Worm (Caenorhabditis elegans) whole organism, L4 larva: ENCODE results near the gene Y61A9LA.4.

ENCODE experiments used
- D1046.2 ChIP-seq: fragments of 200-800 bp; sonication (Bioruptor generic); IDR thresholded peaks from 2 replicates; pipeline ENCODE4 v1.3.6; 2022; ENCODE audit warnings: missing genetic modification characterization, missing compliant biosample characterization
- F49E8.2 ChIP-seq: sonication (generic microtip); optimal IDR thresholded peaks from 2 replicates; lab custom pipeline; 2016; ENCODE audit warnings: missing compliant biosample characterization, mild to moderate bottlenecking, missing genetic modification characterization, borderline replicate concordance
- T26A8.4 ChIP-seq: fragments of 200-800 bp; sonication (Bioruptor generic); IDR thresholded peaks from 2 replicates; pipeline ENCODE4 v1.3.6; 2022; ENCODE audit warnings: missing genetic modification characterization, missing compliant biosample characterization
- ZK546.5 ChIP-seq, 2 experiments: sonication (generic microtip); optimal IDR thresholded peaks; 2 replicates each; lab custom pipeline; 2017; ENCODE audit warnings: missing biosample characterization in 2 of 2, missing genetic modification characterization in 2 of 2
- aha-1 ChIP-seq: fragments of 150-350 bp; peaks from one replicate; lab custom pipeline; 2014; ENCODE audit warnings: missing biosample characterization, missing genetic modification characterization
- arid-1 ChIP-seq: fragments of 200-800 bp; sonication (Bioruptor generic); conservative IDR thresholded peaks from 2 replicates; pipeline ENCODE4 v1.3.6; 2022; ENCODE audit warnings: missing genetic modification reagents, missing genetic modification characterization, missing compliant biosample characterization
- attf-4 ChIP-seq: sonication (generic microtip); optimal IDR thresholded peaks from 3 replicates; lab custom pipeline; 2017; ENCODE audit warnings: missing biosample characterization, missing genetic modification characterization
- ceh-20 ChIP-seq: fragments of 200-800 bp; sonication (Bioruptor generic); IDR thresholded peaks from 2 replicates; pipeline ENCODE4 v1.3.6; 2022; ENCODE audit warnings: missing genetic modification reagents, missing genetic modification characterization, missing compliant biosample characterization
- ceh-28 ChIP-seq: fragments of 150-350 bp; optimal IDR thresholded peaks from 2 replicates; lab custom pipeline; 2014; ENCODE audit warnings: missing biosample characterization, missing genetic modification reagents, missing genetic modification characterization
- ceh-44 ChIP-seq: fragments of 200-800 bp; sonication (Bioruptor generic); IDR thresholded peaks from 2 replicates; pipeline ENCODE4 v1.3.6; 2022; ENCODE audit warnings: missing genetic modification reagents, missing genetic modification characterization, missing compliant biosample characterization
- ceh-82 ChIP-seq: sonication (generic microtip); optimal IDR thresholded peaks from 2 replicates; lab custom pipeline; 2017; ENCODE audit warnings: missing biosample characterization, missing genetic modification characterization
- ces-1 ChIP-seq: fragments of 150-350 bp; sonication (generic microtip); optimal IDR thresholded peaks from 4 replicates; lab custom pipeline; 2014; ENCODE audit warnings: missing biosample characterization, missing genetic modification reagents, missing genetic modification characterization
- cey-2 ChIP-seq: sonication (generic microtip); optimal IDR thresholded peaks from 3 replicates; lab custom pipeline; 2017; ENCODE audit warnings: missing genetic modification characterization, mild to moderate bottlenecking, missing compliant biosample characterization, antibody characterized with exemption, borderline replicate concordance; ENCODE audit not compliant: insufficient read depth
- dmd-8 ChIP-seq: fragments of 200-800 bp; sonication (Bioruptor generic); IDR thresholded peaks from 2 replicates; pipeline ENCODE4 v1.3.6; 2022; ENCODE audit warnings: missing genetic modification characterization, missing compliant biosample characterization
- fkh-10 ChIP-seq: fragments of 150-350 bp; optimal IDR thresholded peaks from 2 replicates; lab custom pipeline; 2014; ENCODE audit warnings: missing biosample characterization, missing genetic modification reagents, missing genetic modification characterization
- hlh-30 ChIP-seq: sonication (generic microtip); optimal IDR thresholded peaks from 2 replicates; lab custom pipeline; 2017; ENCODE audit warnings: antibody characterized with exemption, mild to moderate bottlenecking, missing genetic modification characterization, missing compliant biosample characterization; ENCODE audit not compliant: insufficient read depth
- lim-7 ChIP-seq: fragments of 200-800 bp; sonication (Bioruptor generic); IDR thresholded peaks from 2 replicates; pipeline ENCODE4 v1.3.6; 2022; ENCODE audit warnings: missing genetic modification characterization, missing compliant biosample characterization
- lin-1 ChIP-seq: fragments of 200-800 bp; sonication (Bioruptor generic); IDR thresholded peaks from 2 replicates; pipeline ENCODE4 v1.3.6; 2022; ENCODE audit warnings: missing genetic modification reagents, missing genetic modification characterization, missing compliant biosample characterization
- lin-13 ChIP-seq: fragments of 150-350 bp; optimal IDR thresholded peaks from 2 replicates; lab custom pipeline; 2014; ENCODE audit warnings: missing biosample characterization, missing genetic modification reagents, missing genetic modification characterization
- lsy-2 ChIP-seq, 2 experiments: fragments of 150-350 bp in 1 of 2; sonication (generic microtip) in 1 of 2; optimal IDR thresholded peaks; 2 replicates each; lab custom pipeline; 2014 to 2017; ENCODE audit warnings: missing biosample characterization in 2 of 2, missing genetic modification characterization in 2 of 2
- mdl-1 ChIP-seq, 2 experiments: fragments of 150-350 bp in 1 of 2; sonication (generic microtip) in 1 of 2; optimal IDR thresholded peaks; 2 replicates each; lab custom pipeline; 2014 to 2017; ENCODE audit warnings: missing biosample characterization in 2 of 2, missing genetic modification characterization in 2 of 2
- mdt-29 ChIP-seq: fragments of 200-800 bp; sonication (Bioruptor generic); IDR thresholded peaks from 2 replicates; pipeline ENCODE4 v1.3.6; 2022; ENCODE audit warnings: missing genetic modification reagents, missing genetic modification characterization, missing compliant biosample characterization
- mxl-3 ChIP-seq: fragments of 200-800 bp; sonication (Bioruptor generic); optimal IDR thresholded peaks from 2 replicates; lab custom pipeline; 2018; ENCODE audit warnings: mild to moderate bottlenecking, missing genetic modification characterization, missing compliant biosample characterization
- nhr-11 ChIP-seq: fragments of 150-350 bp; optimal IDR thresholded peaks from 2 replicates; lab custom pipeline; 2014; ENCODE audit warnings: missing biosample characterization, missing genetic modification characterization
- nhr-111 ChIP-seq: fragments of 200-800 bp; sonication (Bioruptor generic); optimal IDR thresholded peaks from 2 replicates; lab custom pipeline; 2018; ENCODE audit warnings: mild to moderate bottlenecking, missing genetic modification characterization, missing compliant biosample characterization
- nhr-28 ChIP-seq: fragments of 150-350 bp; optimal IDR thresholded peaks from 2 replicates; lab custom pipeline; 2014; ENCODE audit warnings: missing biosample characterization, missing genetic modification characterization
- nhr-6 ChIP-seq: fragments of 150-350 bp; optimal IDR thresholded peaks from 2 replicates; lab custom pipeline; 2014; ENCODE audit warnings: missing biosample characterization, missing genetic modification characterization
- pha-4 ChIP-seq, 2 experiments: fragments of 150-350 bp in 1 of 2; fragments of 200-800 bp in 1 of 2; sonication (Bioruptor generic) in 1 of 2; IDR thresholded peaks in 1 of 2; optimal IDR thresholded peaks in 1 of 2; 2 replicates each; pipeline versions ENCODE4 v1.3.6 to Lab custom; 2014 to 2022; ENCODE audit warnings: missing genetic modification characterization in 2 of 2, missing genetic modification reagents in 2 of 2, missing biosample characterization in 1 of 2, missing compliant biosample characterization in 1 of 2
- php-3 ChIP-seq: fragments of 200-800 bp; sonication (Bioruptor generic); IDR thresholded peaks from 2 replicates; pipeline ENCODE4 v1.3.6; 2022; ENCODE audit warnings: missing genetic modification reagents, missing genetic modification characterization, missing compliant biosample characterization
- rbr-2 ChIP-seq: sonication (generic microtip); optimal IDR thresholded peaks from 2 replicates; lab custom pipeline; 2016; ENCODE audit warnings: missing genotype, missing genetic modification characterization, missing compliant biosample characterization
- set-16 ChIP-seq: fragments of 200-800 bp; sonication (Bioruptor generic); IDR thresholded peaks from 2 replicates; pipeline ENCODE4 v1.3.6; 2022; ENCODE audit warnings: missing genetic modification reagents, missing genetic modification characterization, missing compliant biosample characterization
- skn-1 ChIP-seq: fragments of 150-350 bp; optimal IDR thresholded peaks from 2 replicates; lab custom pipeline; 2014; ENCODE audit warnings: missing biosample characterization, missing genetic modification characterization
- snpc-4 ChIP-seq: fragments of 150-350 bp; optimal IDR thresholded peaks from 2 replicates; lab custom pipeline; 2014; ENCODE audit warnings: missing biosample characterization, missing genetic modification characterization
- unc-62 ChIP-seq, 3 experiments: fragments of 150-350 bp in 1 of 3; sonication (generic microtip); optimal IDR thresholded peaks in 2 of 3; peaks in 1 of 3; 1 replicate in 1 of 3; 2 replicates in 2 of 3; lab custom pipeline; 2014 to 2017; ENCODE audit warnings: missing biosample characterization in 3 of 3, missing genetic modification characterization in 3 of 3, missing genetic modification reagents in 3 of 3, missing genotype in 1 of 3
- vab-7 ChIP-seq: fragments of 200-800 bp; sonication (Bioruptor generic); IDR thresholded peaks from 2 replicates; pipeline ENCODE4 v1.3.6; 2022; ENCODE audit warnings: missing genetic modification reagents, missing genetic modification characterization, missing compliant biosample characterization
- zfp-2 ChIP-seq: sonication (generic microtip); optimal IDR thresholded peaks from 2 replicates; lab custom pipeline; 2016; ENCODE audit warnings: mild to moderate bottlenecking, missing genetic modification characterization, missing compliant biosample characterization
- ztf-11 ChIP-seq: fragments of 150-350 bp; optimal IDR thresholded peaks from 2 replicates; lab custom pipeline; 2014; ENCODE audit warnings: missing biosample characterization, missing genetic modification characterization

The Y61A9LA.4 gene

ce11 chrV:4524327-4524726 is 36.2 kb upstream of the Y61A9LA.4 start:
- no peak for TF ChIP-seq nhr-6
- peak; percentile 92 for TF ChIP-seq aha-1
- no peak for TF ChIP-seq dmd-8
- peak; percentile 46 for TF ChIP-seq hlh-30 (tag; lab: Kevin White, UChicago)
- TF ChIP-seq ceh-20 (GFP tag; lab: Robert Waterston, UW): no peak
- peak; percentile 33 for TF ChIP-seq nhr-28
- peak; percentile 15 for TF ChIP-seq mxl-3 (GFP tag; lab: Kevin White, UChicago)
- TF ChIP-seq mdl-1 (tag; optimal IDR thresholded peaks at IDR 0.05; lab: Kevin White, UChicago): peak in 1 of 2 experiments; percentile 60
- no peak for TF ChIP-seq mdt-29 (GFP tag; lab: Robert Waterston, UW)
- TF ChIP-seq D1046.2: no peak

ce11 chrV:4525106-4525505 is 35.4 kb upstream of the Y61A9LA.4 start:
- TF ChIP-seq mdl-1 (tag; optimal IDR thresholded peaks at IDR 0.05; lab: Kevin White, UChicago): no peak
- peak in 1 of 2 experiments; percentile 22 for TF ChIP-seq unc-62 (GFP tag; optimal IDR thresholded peaks at IDR 0.05 in 1 of 2; lab: Kevin White, UChicago)
- no peak for TF ChIP-seq unc-62 (tag; optimal IDR thresholded peaks at IDR 0.05; lab: Kevin White, UChicago)
- TF ChIP-seq, all 104 proteins: peak for 1

- TF ChIP-seq ztf-11 (tag; lab: Kevin White, UChicago) (no peak), dmd-8 (no peak), nhr-11 (no peak), skn-1 (tag; lab: Kevin White, UChicago) (no peak), ceh-44 (GFP tag; lab: Robert Waterston, UW) (no peak), D1046.2 (no peak), php-3 (GFP tag; lab: Robert Waterston, UW) (no peak), lin-13 (GFP tag; lab: Kevin White, UChicago) (no peak), ces-1 (no peak), mxl-3 (GFP tag; lab: Kevin White, UChicago) (no peak), lin-1 (no peak), lsy-2 (tag; optimal IDR thresholded peaks at IDR 0.05; lab: Kevin White, UChicago) (no peak), zfp-2 (tag; lab: Kevin White, UChicago) (no peak), F49E8.2 (tag; lab: Kevin White, UChicago) (no peak), ceh-82 (no peak), vab-7 (GFP tag; lab: Robert Waterston, UW) (no peak)
These were observed 35.0 kb upstream of the Y61A9LA.4 start for ce11 chrV:4525512-4525911.

- TF ChIP-seq lim-7 (GFP tag; lab: Robert Waterston, UW): 0 out of 2 replicates have a peak, but pooled peaks have one; percentile 36
- no peak for TF ChIP-seq arid-1
- TF ChIP-seq T26A8.4 (GFP tag; lab: Robert Waterston, UW): no peak
- TF ChIP-seq vab-7 (GFP tag; lab: Robert Waterston, UW): no peak
- TF ChIP-seq snpc-4: no peak
- peak; percentile 11 for TF ChIP-seq rbr-2
- TF ChIP-seq pha-4 (GFP tag; IDR thresholded peaks at IDR 0.05; lab: Robert Waterston, UW): no peak
- TF ChIP-seq pha-4 (tag; optimal IDR thresholded peaks at IDR 0.05; lab: Kevin White, UChicago): no peak
- TF ChIP-seq cey-2: no peak
- TF ChIP-seq nhr-111 (GFP tag; lab: Kevin White, UChicago): no peak
- TF ChIP-seq set-16 (GFP tag; lab: Robert Waterston, UW): peak; percentile 68
- TF ChIP-seq attf-4 (tag; lab: Kevin White, UChicago): no peak
- no peak for TF ChIP-seq fkh-10 (GFP tag; lab: Kevin White, UChicago)
- TF ChIP-seq ceh-28 (tag; lab: Kevin White, UChicago): no peak
- no peak for TF ChIP-seq F49E8.2 (tag; lab: Kevin White, UChicago)
- no peak for TF ChIP-seq nhr-11
- TF ChIP-seq ztf-11 (tag; lab: Kevin White, UChicago): no peak
- TF ChIP-seq ZK546.5 (tag; optimal IDR thresholded peaks at IDR 0.05; lab: Kevin White, UChicago): no peak
- peak; percentile 13 for TF ChIP-seq hlh-30 (tag; lab: Kevin White, UChicago)
These were observed 33.6 kb upstream of the Y61A9LA.4 start for ce11 chrV:4526801-4527425.
